Fruit fly (Drosophila melanogaster): ENCODE results near the gene spn-D.

DNA sequence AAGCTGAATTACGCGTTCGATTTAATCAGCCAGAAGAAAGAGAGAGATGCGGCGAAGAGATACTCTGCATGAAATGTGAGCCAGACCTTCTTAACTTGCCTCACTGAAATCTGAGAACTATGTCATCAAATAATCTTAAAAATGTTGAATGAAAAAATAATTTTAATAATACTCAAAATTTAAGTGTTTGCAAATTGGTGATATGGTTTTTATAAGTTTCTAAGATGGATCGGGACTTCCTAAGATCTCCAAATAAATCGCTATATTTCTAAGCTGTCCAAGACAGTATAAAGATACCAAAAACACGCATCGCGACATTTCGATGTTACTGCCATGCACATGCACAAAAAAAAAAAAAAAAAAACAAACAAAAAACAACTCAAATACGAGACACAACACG is 49.4 kb downstream of the spn-D start:
- TF ChIP-seq tj (GFP tag; optimal IDR thresholded peaks at IDR 0.05) (no peak), CG11617 (GFP tag; optimal IDR thresholded peaks at IDR 0.05) (no peak), kay (GFP tag; ENCODE audit: borderline replicate concordance) (no peak), CG5204 (GFP tag; optimal IDR thresholded peaks at IDR 0.05) (no peak), CG12768 (GFP tag; optimal IDR thresholded peaks at IDR 0.05) (no peak), bab1 (GFP tag; optimal IDR thresholded peaks at IDR 0.05) (no peak), Hr96 (GFP tag; optimal IDR thresholded peaks at IDR 0.05) (no peak), Crg-1 (GFP tag; optimal IDR thresholded peaks at IDR 0.05) (no peak), Clk (GFP tag; optimal IDR thresholded peaks at IDR 0.05) (no peak), CG33017 (tag; optimal IDR thresholded peaks at IDR 0.05) (no peak), toe (GFP tag; optimal IDR thresholded peaks at IDR 0.05) (no peak), CG7045 (GFP tag; optimal IDR thresholded peaks at IDR 0.05) (no peak)
